Worm (Caenorhabditis elegans) whole organism, L4 larva: ENCODE results near the gene F43G6.17.
A peak's percentile ranks its signal among the peaks of the same experiment; 100 is the strongest.

Source experiments
- F44E2.7 ChIP-seq: fragments of 200-800 bp; sonication (Bioruptor generic); IDR thresholded peaks from 2 replicates; pipeline ENCODE4 v2.1.2; 2022; ENCODE audit warnings: missing genetic modification characterization, missing compliant biosample characterization
- F49E8.2 ChIP-seq: sonication (generic microtip); optimal IDR thresholded peaks from 2 replicates; lab custom pipeline; 2016; ENCODE audit warnings: missing compliant biosample characterization, mild to moderate bottlenecking, missing genetic modification characterization, borderline replicate concordance
- T20F7.1 ChIP-seq: fragments of 200-800 bp; sonication (Bioruptor generic); optimal IDR thresholded peaks from 2 replicates; lab custom pipeline; 2018; ENCODE audit warnings: mild to moderate bottlenecking, missing genetic modification characterization, missing compliant biosample characterization
- Y48G9A.11 ChIP-seq: fragments of 200-800 bp; sonication (Bioruptor generic); IDR thresholded peaks from 2 replicates; pipeline ENCODE4 v1.3.6; 2022; ENCODE audit warnings: missing genetic modification reagents, missing genetic modification characterization, missing compliant biosample characterization
- Y75B8A.6 ChIP-seq: fragments of 200-800 bp; sonication (Bioruptor generic); IDR thresholded peaks from 2 replicates; pipeline ENCODE4 v1.3.6; 2022; ENCODE audit warnings: missing genetic modification reagents, missing genetic modification characterization, missing compliant biosample characterization
- aha-1 ChIP-seq: fragments of 150-350 bp; peaks from one replicate; lab custom pipeline; 2014; ENCODE audit warnings: missing biosample characterization, missing genetic modification characterization
- ama-1 ChIP-seq: fragments of 150-350 bp; optimal IDR thresholded peaks from 2 replicates; lab custom pipeline; 2014; ENCODE audit warnings: inconsistent platforms, mixed read lengths
- ceh-20 ChIP-seq: fragments of 200-800 bp; sonication (Bioruptor generic); IDR thresholded peaks from 2 replicates; pipeline ENCODE4 v1.3.6; 2022; ENCODE audit warnings: missing genetic modification reagents, missing genetic modification characterization, missing compliant biosample characterization
- ceh-44 ChIP-seq: fragments of 200-800 bp; sonication (Bioruptor generic); IDR thresholded peaks from 2 replicates; pipeline ENCODE4 v1.3.6; 2022; ENCODE audit warnings: missing genetic modification reagents, missing genetic modification characterization, missing compliant biosample characterization
- dpl-1 ChIP-seq: fragments of 150-350 bp; optimal IDR thresholded peaks from 2 replicates; lab custom pipeline; 2014; ENCODE audit warnings: missing biosample characterization, missing genetic modification reagents, missing genetic modification characterization
- duxl-1 ChIP-seq: sonication (generic microtip); optimal IDR thresholded peaks from 2 replicates; lab custom pipeline; 2016; ENCODE audit warnings: mild to moderate bottlenecking, missing genetic modification characterization, moderate library complexity, missing compliant biosample characterization; ENCODE audit not compliant: poor library complexity
- dve-1 ChIP-seq: sonication (generic microtip); optimal IDR thresholded peaks from 2 replicates; lab custom pipeline; 2017; ENCODE audit warnings: antibody characterized with exemption, mild to moderate bottlenecking, missing genetic modification characterization, missing compliant biosample characterization; ENCODE audit not compliant: insufficient read depth
- egl-43 ChIP-seq: fragments of 200-800 bp; sonication (Bioruptor generic); IDR thresholded peaks from 2 replicates; pipeline ENCODE4 v1.3.6; 2022; ENCODE audit warnings: missing genetic modification reagents, missing genetic modification characterization, missing compliant biosample characterization
- hif-1 ChIP-seq, 2 experiments: sonication (generic microtip); optimal IDR thresholded peaks; 2 replicates each; lab custom pipeline; 2016 to 2017; ENCODE audit warnings: missing compliant biosample characterization in 2 of 2, missing genetic modification characterization in 2 of 2, missing genetic modification reagents in 2 of 2, missing genotype in 2 of 2, mild to moderate bottlenecking in 1 of 2
- hlh-11 ChIP-seq: fragments of 200-800 bp; sonication (Bioruptor generic); optimal IDR thresholded peaks from 2 replicates; lab custom pipeline; 2018; ENCODE audit warnings: mild to moderate bottlenecking, missing genetic modification characterization, missing compliant biosample characterization
- hlh-30 ChIP-seq: sonication (generic microtip); optimal IDR thresholded peaks from 2 replicates; lab custom pipeline; 2017; ENCODE audit warnings: antibody characterized with exemption, mild to moderate bottlenecking, missing genetic modification characterization, missing compliant biosample characterization; ENCODE audit not compliant: insufficient read depth
- hmg-1.1 ChIP-seq: fragments of 200-800 bp; sonication (Bioruptor generic); IDR thresholded peaks from 2 replicates; pipeline ENCODE4 v1.3.6; 2022; ENCODE audit warnings: missing genetic modification reagents, missing genetic modification characterization, missing compliant biosample characterization
- lin-1 ChIP-seq: fragments of 200-800 bp; sonication (Bioruptor generic); IDR thresholded peaks from 2 replicates; pipeline ENCODE4 v1.3.6; 2022; ENCODE audit warnings: missing genetic modification reagents, missing genetic modification characterization, missing compliant biosample characterization
- lin-13 ChIP-seq: fragments of 150-350 bp; optimal IDR thresholded peaks from 2 replicates; lab custom pipeline; 2014; ENCODE audit warnings: missing biosample characterization, missing genetic modification reagents, missing genetic modification characterization
- lin-38 ChIP-seq: fragments of 200-800 bp; sonication (Bioruptor generic); IDR thresholded peaks from 2 replicates; pipeline ENCODE4 v1.3.6; 2022; ENCODE audit warnings: missing genetic modification reagents, missing genetic modification characterization, missing compliant biosample characterization
- lsy-2 ChIP-seq, 2 experiments: fragments of 150-350 bp in 1 of 2; sonication (generic microtip) in 1 of 2; optimal IDR thresholded peaks; 2 replicates each; lab custom pipeline; 2014 to 2017; ENCODE audit warnings: missing biosample characterization in 2 of 2, missing genetic modification characterization in 2 of 2
- mdl-1 ChIP-seq, 2 experiments: fragments of 150-350 bp in 1 of 2; sonication (generic microtip) in 1 of 2; optimal IDR thresholded peaks; 2 replicates each; lab custom pipeline; 2014 to 2017; ENCODE audit warnings: missing biosample characterization in 2 of 2, missing genetic modification characterization in 2 of 2
- mep-1 ChIP-seq: fragments of 150-350 bp; sonication (generic microtip); optimal IDR thresholded peaks from 3 replicates; lab custom pipeline; 2014; ENCODE audit warnings: missing biosample characterization, missing genetic modification characterization
- mes-2 ChIP-seq: sonication (generic microtip); optimal IDR thresholded peaks from 2 replicates; lab custom pipeline; 2016; ENCODE audit warnings: missing genotype, mild to moderate bottlenecking, missing genetic modification characterization, missing compliant biosample characterization; ENCODE audit not compliant: poor library complexity, severe bottlenecking
- nhr-11 ChIP-seq: fragments of 150-350 bp; optimal IDR thresholded peaks from 2 replicates; lab custom pipeline; 2014; ENCODE audit warnings: missing biosample characterization, missing genetic modification characterization
- nhr-25 ChIP-seq: sonication (generic microtip); optimal IDR thresholded peaks from 2 replicates; lab custom pipeline; 2017; ENCODE audit warnings: missing genetic modification characterization, mild to moderate bottlenecking, missing compliant biosample characterization, antibody characterized with exemption, moderate library complexity, borderline replicate concordance; ENCODE audit not compliant: insufficient read depth
- nhr-28 ChIP-seq: fragments of 150-350 bp; optimal IDR thresholded peaks from 2 replicates; lab custom pipeline; 2014; ENCODE audit warnings: missing biosample characterization, missing genetic modification characterization
- nhr-41 ChIP-seq: fragments of 200-800 bp; sonication (Bioruptor generic); IDR thresholded peaks from 2 replicates; pipeline ENCODE4 v1.3.6; 2022; ENCODE audit warnings: missing genetic modification reagents, missing genetic modification characterization, missing compliant biosample characterization
- nhr-42 ChIP-seq: fragments of 200-800 bp; sonication (Bioruptor generic); IDR thresholded peaks from 2 replicates; pipeline ENCODE4 v1.3.6; 2022; ENCODE audit warnings: missing genetic modification characterization, missing compliant biosample characterization
- nhr-6 ChIP-seq: fragments of 150-350 bp; optimal IDR thresholded peaks from 2 replicates; lab custom pipeline; 2014; ENCODE audit warnings: missing biosample characterization, missing genetic modification characterization
- php-3 ChIP-seq: fragments of 200-800 bp; sonication (Bioruptor generic); IDR thresholded peaks from 2 replicates; pipeline ENCODE4 v1.3.6; 2022; ENCODE audit warnings: missing genetic modification reagents, missing genetic modification characterization, missing compliant biosample characterization
- sdz-12 ChIP-seq: fragments of 200-800 bp; sonication (Bioruptor generic); optimal IDR thresholded peaks from 2 replicates; lab custom pipeline; 2018; ENCODE audit warnings: mild to moderate bottlenecking, missing genetic modification characterization, missing compliant biosample characterization
- set-16 ChIP-seq: fragments of 200-800 bp; sonication (Bioruptor generic); IDR thresholded peaks from 2 replicates; pipeline ENCODE4 v1.3.6; 2022; ENCODE audit warnings: missing genetic modification reagents, missing genetic modification characterization, missing compliant biosample characterization
- snpc-1.2 ChIP-seq: fragments of 200-800 bp; sonication (Bioruptor generic); IDR thresholded peaks from 2 replicates; pipeline ENCODE4 v1.3.6; 2022; ENCODE audit warnings: missing genetic modification reagents, missing genetic modification characterization, missing compliant biosample characterization
- unc-130 ChIP-seq: sonication (generic microtip); optimal IDR thresholded peaks from 2 replicates; lab custom pipeline; 2016; ENCODE audit warnings: missing genetic modification reagents, missing genetic modification characterization, missing compliant biosample characterization
- unc-62 ChIP-seq, 3 experiments: fragments of 150-350 bp in 1 of 3; sonication (generic microtip); optimal IDR thresholded peaks in 2 of 3; peaks in 1 of 3; 1 replicate in 1 of 3; 2 replicates in 2 of 3; lab custom pipeline; 2014 to 2017; ENCODE audit warnings: missing biosample characterization in 3 of 3, missing genetic modification characterization in 3 of 3, missing genetic modification reagents in 3 of 3, missing genotype in 1 of 3
- vab-7 ChIP-seq: fragments of 200-800 bp; sonication (Bioruptor generic); IDR thresholded peaks from 2 replicates; pipeline ENCODE4 v1.3.6; 2022; ENCODE audit warnings: missing genetic modification reagents, missing genetic modification characterization, missing compliant biosample characterization
- zfp-3 ChIP-seq: fragments of 200-800 bp; sonication (Bioruptor generic); conservative IDR thresholded peaks from 2 replicates; pipeline ENCODE4 v1.3.6; 2022; ENCODE audit warnings: missing genetic modification reagents, missing genetic modification characterization, missing compliant biosample characterization
- zip-2 ChIP-seq: fragments of 150-350 bp; optimal IDR thresholded peaks from 2 replicates; lab custom pipeline; 2014; ENCODE audit warnings: missing biosample characterization, missing genetic modification characterization

The F43G6.17 gene

ce11 chrII:11774218-11774617, 28.3 kb upstream of the F43G6.17 start, which contains the start of gene F44E5.1 (continued):
- TF ChIP-seq nhr-41 (GFP tag; lab: Robert Waterston, UW): no peak
- TF ChIP-seq sdz-12 (GFP tag; lab: Kevin White, UChicago): no peak
- TF ChIP-seq mes-2 (tag; lab: Kevin White, UChicago): peak; percentile 9

- TF ChIP-seq php-3 (GFP tag; lab: Robert Waterston, UW) (no peak), lsy-2 (tag; optimal IDR thresholded peaks at IDR 0.05; lab: Kevin White, UChicago) (peak in 1 of 2 experiments; percentile 86), hif-1 (tag; optimal IDR thresholded peaks at IDR 0.05; lab: Kevin White, UChicago) (peak in 1 of 2 experiments; percentile 32), ceh-20 (GFP tag; lab: Robert Waterston, UW) (no peak), F44E2.7 (GFP tag; lab: Robert Waterston, UW) (no peak), aha-1 (tag; lab: Kevin White, UChicago) (peak; percentile 98), nhr-28 (peak; percentile 28), unc-62 (GFP tag; optimal IDR thresholded peaks at IDR 0.05 in 1 of 2; lab: Kevin White, UChicago) (peak in 1 of 2 experiments; percentile 59), unc-62 (tag; optimal IDR thresholded peaks at IDR 0.05; lab: Kevin White, UChicago) (no peak), ama-1 (lab: Kevin White, UChicago) (peak; percentile 67), dve-1 (tag; lab: Kevin White, UChicago) (peak; percentile 37), zfp-3 (GFP tag; lab: Robert Waterston, UW) (0 out of 2 replicates have a peak, but pooled peaks have one; percentile 30), set-16 (0 out of 2 replicates have a peak, but pooled peaks have one; percentile 6), nhr-25 (no peak), unc-130 (GFP tag; lab: Kevin White, UChicago) (peak; percentile 37), dpl-1 (GFP tag; lab: Kevin White, UChicago) (peak; percentile 85), nhr-6 (tag; lab: Kevin White, UChicago) (peak; percentile 70), mdl-1 (tag; optimal IDR thresholded peaks at IDR 0.05; lab: Kevin White, UChicago) (peak; percentile 23 to 65), egl-43 (GFP tag; lab: Robert Waterston, UW) (no peak), nhr-11 (tag; lab: Kevin White, UChicago) (peak; percentile 30), hlh-11 (tag; lab: Kevin White, UChicago) (peak; percentile 59), vab-7 (GFP tag; lab: Robert Waterston, UW) (no peak), mep-1 (tag; lab: Kevin White, UChicago) (peak; percentile 55), lin-13 (GFP tag; lab: Kevin White, UChicago) (peak; percentile 31), hmg-1.1 (GFP tag; lab: Robert Waterston, UW) (peak; percentile 64; the same call in 1 of the 2 replicates), hlh-30 (tag; lab: Kevin White, UChicago) (peak; percentile 64), mes-2 (tag; lab: Kevin White, UChicago) (peak; percentile 74), zip-2 (tag; lab: Kevin White, UChicago) (no peak), lin-38 (GFP tag; lab: Robert Waterston, UW) (peak; percentile 65), ceh-44 (GFP tag; lab: Robert Waterston, UW) (0 out of 2 replicates have a peak, but pooled peaks have one; percentile 59), nhr-42 (GFP tag; lab: Robert Waterston, UW) (peak; percentile 19; the same call in 1 of the 2 replicates)
Measured at ce11 chrII:11777893-11778480, 24.6 kb upstream of the F43G6.17 start, which contains the start of the genes patr-1 and dna-2. patr-1 (minus strand) TSS chrII:11777943. dna-2 (plus strand) TSS chrII:11778430.

- TF ChIP-seq T20F7.1 (GFP tag; lab: Kevin White, UChicago) (no peak), duxl-1 (tag; lab: Kevin White, UChicago) (peak; percentile 19), F49E8.2 (tag; lab: Kevin White, UChicago) (peak; percentile 90), lin-38 (GFP tag; lab: Robert Waterston, UW) (peak; percentile 98), vab-7 (GFP tag; lab: Robert Waterston, UW) (no peak), ceh-44 (GFP tag; lab: Robert Waterston, UW) (peak; percentile 75; the same call in 1 of the 2 replicates), lin-1 (GFP tag; lab: Robert Waterston, UW) (no peak), sdz-12 (GFP tag; lab: Kevin White, UChicago) (no peak), unc-130 (GFP tag; lab: Kevin White, UChicago) (peak; percentile 87), Y75B8A.6 (GFP tag; lab: Robert Waterston, UW) (no peak), lsy-2 (tag; optimal IDR thresholded peaks at IDR 0.05; lab: Kevin White, UChicago) (peak in 1 of 2 experiments; percentile 94), mes-2 (tag; lab: Kevin White, UChicago) (peak; percentile 50), Y48G9A.11 (peak; percentile 73), snpc-1.2 (GFP tag; lab: Robert Waterston, UW) (peak; percentile 46; the same call in 1 of the 2 replicates)
Measured at ce11 chrII:11782493-11782892, 20.1 kb upstream of the F43G6.17 start, which contains the start of gene F43G6.16. F43G6.16 (minus strand) TSS chrII:11782633.
